Worm (Caenorhabditis elegans) whole organism, mixed stage, embryonic: ENCODE measurements around the gene ZK1010.5.

Source experiments
- ceh-83 ChIP-seq: fragments of 200-800 bp; sonication (Bioruptor generic); optimal IDR thresholded peaks from 2 replicates; lab custom pipeline; 2018; ENCODE audit warnings: mild to moderate bottlenecking, missing genetic modification characterization, missing compliant biosample characterization
- mep-1 ChIP-seq: fragments of 150-350 bp; optimal IDR thresholded peaks from 2 replicates; lab custom pipeline; 2017; ENCODE audit warnings: missing biosample characterization, missing genetic modification reagents, missing genetic modification characterization, inconsistent platforms
- nhr-12 ChIP-seq: fragments of 150-350 bp; optimal IDR thresholded peaks from 2 replicates; lab custom pipeline; 2014; ENCODE audit warnings: missing biosample characterization, missing genetic modification characterization
- nhr-237 ChIP-seq: fragments of 150-350 bp; optimal IDR thresholded peaks from 2 replicates; lab custom pipeline; 2014; ENCODE audit warnings: missing biosample characterization, missing genetic modification characterization
- nhr-76 ChIP-seq: sonication (generic microtip); optimal IDR thresholded peaks from 2 replicates; lab custom pipeline; 2017; ENCODE audit warnings: missing biosample characterization, missing genetic modification characterization
- snpc-4 ChIP-seq: fragments of 150-350 bp; optimal IDR thresholded peaks from 2 replicates; lab custom pipeline; 2014; ENCODE audit warnings: missing biosample characterization, missing genetic modification characterization
- ztf-11 ChIP-seq: fragments of 150-350 bp; optimal IDR thresholded peaks from 2 replicates; lab custom pipeline; 2014; ENCODE audit warnings: missing biosample characterization, missing genetic modification characterization

DNA sequence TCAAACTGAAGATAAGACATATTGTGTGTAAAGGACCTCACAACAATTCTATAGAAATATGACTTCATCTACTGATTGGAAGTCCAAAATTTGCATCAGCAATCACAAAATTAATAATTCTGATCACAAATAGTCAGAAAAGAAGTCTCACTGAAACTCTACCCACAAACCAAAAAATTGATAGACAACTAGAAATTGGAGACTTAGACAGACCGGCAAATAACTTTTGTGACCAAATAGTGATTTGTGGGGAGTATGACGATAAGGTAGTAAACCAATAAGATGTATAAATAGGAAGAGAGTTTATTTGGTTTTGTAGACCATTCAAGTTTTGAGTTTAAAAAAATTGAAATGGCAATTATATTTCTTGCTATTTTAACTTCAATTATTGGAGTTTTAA, 37.0 kb upstream of the ZK1010.5 start, which contains the start of gene cyp-13A12:
- no peak for TF ChIP-seq nhr-237
- TF ChIP-seq ztf-11 (tag; lab: Kevin White, UChicago), result no peak
- TF ChIP-seq ceh-83 (GFP tag; lab: Kevin White, UChicago), result no peak
- no peak for TF ChIP-seq mep-1 (tag; lab: Kevin White, UChicago)
- no peak for TF ChIP-seq nhr-76 (tag; lab: Kevin White, UChicago)
- TF ChIP-seq snpc-4 (tag; lab: Kevin White, UChicago), result no peak
- TF ChIP-seq nhr-12 (tag; lab: Kevin White, UChicago), result no peak
